Worm (Caenorhabditis elegans): Measurements from ENCODE around the gene T13G4.1.

Gene T13G4.1

DNA sequence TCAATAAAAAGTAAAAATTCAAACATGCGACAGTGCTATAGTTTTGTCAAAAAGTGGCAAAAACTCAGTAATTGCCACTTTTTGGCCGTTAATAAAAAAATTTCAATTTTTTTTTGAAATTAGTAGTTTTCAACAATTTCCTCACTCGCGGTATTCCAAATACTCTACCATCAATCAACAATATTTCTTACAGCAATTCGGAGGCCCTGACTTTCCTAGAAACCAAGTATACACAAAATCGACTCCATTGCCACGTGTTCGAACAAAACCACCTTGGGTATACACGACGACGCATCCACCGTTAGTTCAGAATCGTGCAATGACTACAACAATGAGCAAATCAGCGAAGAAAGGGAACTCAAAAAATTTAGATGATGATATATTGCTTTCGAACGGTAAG, 21.3 kb upstream of the T13G4.1 start:
- TF ChIP-seq sma-9 (GFP tag; optimal IDR thresholded peaks at IDR 0.05) (no peak), sma-9 (tag; optimal IDR thresholded peaks at IDR 0.05) (no peak), zag-1 (tag; optimal IDR thresholded peaks at IDR 0.05) (no peak), elt-1 (tag; optimal IDR thresholded peaks at IDR 0.05) (no peak), lin-39 (tag; optimal IDR thresholded peaks at IDR 0.05) (no peak), ztf-4 (tag; optimal IDR thresholded peaks at IDR 0.05) (no peak), lin-11 (tag; optimal IDR thresholded peaks at IDR 0.05) (no peak), gmeb-1 (tag; optimal IDR thresholded peaks at IDR 0.05) (no peak), snpc-4 (tag; optimal IDR thresholded peaks at IDR 0.05) (no peak), ztf-1 (GFP tag; conservative IDR thresholded peaks at IDR 0.05) (no peak), mab-5 (tag; optimal IDR thresholded peaks at IDR 0.05) (no peak), nhr-6 (tag; optimal IDR thresholded peaks at IDR 0.05) (no peak), elt-3 (tag; optimal IDR thresholded peaks at IDR 0.05) (no peak), crh-2 (tag; optimal IDR thresholded peaks at IDR 0.05) (no peak)

DNA sequence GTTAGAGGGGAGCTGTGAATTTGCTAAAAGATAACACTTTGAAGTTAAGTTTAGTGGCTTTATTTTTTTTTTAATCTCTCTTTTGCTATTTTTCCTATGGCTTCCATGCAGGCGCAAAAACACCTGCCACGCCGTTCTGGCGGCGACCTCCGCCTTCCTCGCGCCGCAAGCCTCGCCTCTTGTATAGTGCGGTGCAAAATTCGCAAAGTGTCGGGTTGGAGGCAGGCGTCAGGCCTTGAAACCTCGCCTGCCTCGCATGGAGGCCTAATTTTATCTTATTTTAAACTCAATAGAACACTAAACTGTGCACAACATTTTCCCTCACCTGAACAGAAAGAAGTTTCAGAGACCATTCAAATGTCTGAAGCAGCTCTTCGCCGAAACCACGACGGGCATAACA, 20.9 kb upstream of the T13G4.1 start:
- TF ChIP-seq nhr-10 (tag; optimal IDR thresholded peaks at IDR 0.05): no peak
- no peak for TF ChIP-seq mbf-1 (tag; optimal IDR thresholded peaks at IDR 0.05)
- TF ChIP-seq blmp-1 (tag; optimal IDR thresholded peaks at IDR 0.05; ENCODE audit: insufficient read depth): no peak
- no peak for TF ChIP-seq C34F6.9 (tag; optimal IDR thresholded peaks at IDR 0.05)
- TF ChIP-seq mab-5 (tag; optimal IDR thresholded peaks at IDR 0.05): no peak
- TF ChIP-seq nhr-12 (tag; optimal IDR thresholded peaks at IDR 0.05): no peak
- no peak for TF ChIP-seq lin-13 (GFP tag; optimal IDR thresholded peaks at IDR 0.05)
- TF ChIP-seq elt-1 (tag; optimal IDR thresholded peaks at IDR 0.05): no peak
- no peak for TF ChIP-seq ztf-11 (tag; optimal IDR thresholded peaks at IDR 0.05)
- TF ChIP-seq nhr-23 (tag; optimal IDR thresholded peaks at IDR 0.05): no peak
- no peak for TF ChIP-seq ztf-4 (tag; optimal IDR thresholded peaks at IDR 0.05)
- TF ChIP-seq alr-1 (tag; optimal IDR thresholded peaks at IDR 0.05): no peak
- no peak for TF ChIP-seq ama-1 (optimal IDR thresholded peaks at IDR 0.05)
- no peak for TF ChIP-seq dmd-4 (tag; optimal IDR thresholded peaks at IDR 0.05)
- TF ChIP-seq elt-3 (tag; optimal IDR thresholded peaks at IDR 0.05): no peak
- TF ChIP-seq Y55F3AM.14 (GFP tag; optimal IDR thresholded peaks at IDR 0.05): no peak
- TF ChIP-seq gmeb-1 (tag; optimal IDR thresholded peaks at IDR 0.05): no peak

DNA sequence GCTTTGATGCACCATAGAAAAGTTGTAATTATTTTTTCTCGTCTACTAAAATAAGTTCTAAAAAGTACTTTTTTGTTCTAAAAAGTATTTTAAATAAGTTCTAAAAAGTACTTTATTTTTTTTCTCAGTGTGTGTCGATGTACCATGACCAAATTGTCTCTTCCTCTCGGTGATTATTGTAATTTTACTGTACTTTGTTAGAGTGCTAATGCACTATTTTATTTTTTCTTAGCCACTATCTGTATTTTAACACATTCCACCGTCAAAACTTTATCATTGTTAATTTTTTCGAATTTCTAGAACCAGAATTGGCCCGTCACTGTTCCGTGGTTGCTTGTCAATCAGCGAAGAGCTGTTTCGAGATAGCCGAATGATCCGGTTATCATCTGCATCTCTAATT, 13.0 kb upstream of the T13G4.1 start, which contains the start of gene hot-8:
Gene hot-8 (plus strand): TSS at position 301 of the 400 bp plus-strand sequence.
- no peak for TF ChIP-seq mbf-1 (tag; optimal IDR thresholded peaks at IDR 0.05)
- TF ChIP-seq peb-1 (tag; optimal IDR thresholded peaks at IDR 0.05): no peak
- TF ChIP-seq nhr-237 (tag; optimal IDR thresholded peaks at IDR 0.05): no peak
- no peak for TF ChIP-seq unc-62 (GFP tag; optimal IDR thresholded peaks at IDR 0.05)
- TF ChIP-seq nhr-23 (tag; optimal IDR thresholded peaks at IDR 0.05): no peak
- no peak for TF ChIP-seq ama-1 (optimal IDR thresholded peaks at IDR 0.05)
- no peak for TF ChIP-seq blmp-1 (tag; optimal IDR thresholded peaks at IDR 0.05; ENCODE audit: insufficient read depth)
- TF ChIP-seq ztf-1 (GFP tag; conservative IDR thresholded peaks at IDR 0.05): no peak
- no peak for TF ChIP-seq skn-1 (tag; optimal IDR thresholded peaks at IDR 0.05)
- no peak for TF ChIP-seq dmd-4 (tag; optimal IDR thresholded peaks at IDR 0.05)
- no peak for TF ChIP-seq lin-13 (GFP tag; optimal IDR thresholded peaks at IDR 0.05)
- TF ChIP-seq F13H6.1 (tag; optimal IDR thresholded peaks at IDR 0.05): no peak

DNA sequence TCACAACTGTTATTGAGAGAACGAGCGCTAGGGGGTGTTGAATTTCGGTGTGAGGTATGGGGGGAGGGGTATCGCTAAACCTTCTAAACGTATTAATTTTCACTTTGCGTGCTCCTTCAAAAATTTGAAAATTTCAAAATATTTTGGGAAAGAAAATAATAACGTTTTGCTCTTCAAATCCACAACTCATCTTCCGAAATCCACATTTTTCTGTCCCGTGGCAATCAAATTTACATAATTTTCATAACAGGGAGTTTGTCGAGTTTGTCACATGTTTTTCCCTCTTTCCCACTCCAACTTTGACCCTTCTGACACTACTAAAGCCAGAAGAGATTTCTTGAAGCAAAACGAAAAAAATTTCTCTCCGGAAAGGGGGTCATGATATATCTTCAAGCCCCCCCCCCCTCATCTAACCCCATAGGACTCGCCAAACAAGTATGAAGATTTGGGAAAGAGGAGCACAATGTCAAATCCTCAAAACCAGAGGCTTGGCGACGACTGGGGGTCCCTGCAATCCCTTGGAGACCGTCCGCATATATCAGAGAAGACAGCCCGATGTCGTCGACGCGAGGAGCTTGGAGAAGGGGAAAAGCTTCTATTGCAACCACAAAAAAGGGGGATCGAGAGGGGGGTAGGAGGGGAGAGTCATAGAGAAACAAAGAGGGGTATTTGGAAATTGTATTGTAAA, 11.5 kb upstream of the T13G4.1 start:
- TF ChIP-seq nhr-77 (tag; optimal IDR thresholded peaks at IDR 0.05) (no peak), mab-5 (tag; optimal IDR thresholded peaks at IDR 0.05) (peak; percentile 40)

DNA sequence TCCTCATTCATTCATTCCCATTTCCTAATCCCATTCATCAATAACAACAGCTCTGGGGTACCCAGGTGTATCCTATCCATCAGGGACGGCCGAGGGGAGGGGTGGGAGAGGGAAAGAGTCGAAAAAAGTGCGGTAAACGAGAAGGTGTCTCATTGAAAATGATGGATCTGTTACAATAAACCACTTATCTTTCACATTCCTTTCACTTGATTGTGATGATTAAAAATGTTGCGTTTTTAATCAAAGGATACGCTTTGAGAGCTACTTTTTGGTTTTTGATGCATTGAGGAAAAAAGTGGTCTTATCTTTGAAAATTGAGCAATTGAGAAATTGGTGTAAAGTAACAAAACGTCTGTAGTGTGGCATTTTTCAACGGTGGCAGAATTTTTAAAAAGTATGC, 9.7 kb upstream of the T13G4.1 start:
- TF ChIP-seq peb-1 (tag; optimal IDR thresholded peaks at IDR 0.05) (no peak), mdl-1 (tag; optimal IDR thresholded peaks at IDR 0.05) (no peak)

DNA sequence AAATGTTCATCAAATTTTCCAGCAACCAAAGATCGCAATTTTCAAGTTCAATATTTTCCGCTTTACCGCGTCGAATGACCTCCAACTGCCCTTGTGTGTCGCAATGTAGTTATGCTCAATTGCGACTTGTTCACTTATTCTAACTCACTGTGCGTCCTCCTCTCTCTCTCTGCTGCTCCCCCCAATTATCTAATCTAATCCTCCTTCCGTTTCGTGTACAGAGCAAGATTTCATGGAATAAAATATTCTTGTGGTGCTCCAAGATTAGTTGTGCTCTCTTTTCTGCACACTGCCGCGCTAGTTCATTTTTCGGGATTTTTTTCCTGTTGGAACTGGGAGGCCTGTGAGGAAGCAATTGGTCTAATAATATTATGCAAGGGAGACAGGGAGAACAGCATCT, 9.0 kb upstream of the T13G4.1 start:
- TF ChIP-seq unc-39 (tag; optimal IDR thresholded peaks at IDR 0.05) (no peak), snpc-4 (tag; optimal IDR thresholded peaks at IDR 0.05) (no peak), lin-39 (tag; optimal IDR thresholded peaks at IDR 0.05) (no peak), ceh-16 (tag; optimal IDR thresholded peaks at IDR 0.05) (no peak), ztf-1 (GFP tag; conservative IDR thresholded peaks at IDR 0.05) (no peak), lin-11 (tag; optimal IDR thresholded peaks at IDR 0.05) (no peak), ztf-4 (tag; optimal IDR thresholded peaks at IDR 0.05) (no peak), C34F6.9 (tag; optimal IDR thresholded peaks at IDR 0.05) (no peak), nhr-10 (tag; optimal IDR thresholded peaks at IDR 0.05) (no peak), skn-1 (tag; optimal IDR thresholded peaks at IDR 0.05) (no peak), ama-1 (optimal IDR thresholded peaks at IDR 0.05) (no peak), dmd-4 (tag; optimal IDR thresholded peaks at IDR 0.05) (no peak), sma-3 (GFP tag; optimal IDR thresholded peaks at IDR 0.05) (no peak), ceh-82 (tag; optimal IDR thresholded peaks at IDR 0.05) (no peak), nhr-25 (tag; optimal IDR thresholded peaks at IDR 0.05) (no peak), lsy-2 (tag; optimal IDR thresholded peaks at IDR 0.05) (no peak), ZK546.5 (tag; optimal IDR thresholded peaks at IDR 0.05) (no peak), F13H6.1 (tag; optimal IDR thresholded peaks at IDR 0.05) (no peak), nhr-6 (tag; optimal IDR thresholded peaks at IDR 0.05) (no peak), mab-5 (tag; optimal IDR thresholded peaks at IDR 0.05) (no peak)

Data from whole organism, L2 larva.